Worm (Caenorhabditis elegans) whole organism, late embryonic: ENCODE data around the gene srg-22.

Experiments
- C08G9.2 ChIP-seq: sonication (generic microtip); optimal IDR thresholded peaks from 2 replicates; lab custom pipeline; 2016; ENCODE audit warnings: mild to moderate bottlenecking, missing genetic modification characterization, moderate library complexity, missing compliant biosample characterization
- ama-1 ChIP-seq: fragments of 150-350 bp; optimal IDR thresholded peaks from 2 replicates; lab custom pipeline; 2014
- dve-1 ChIP-seq: sonication (generic microtip); optimal IDR thresholded peaks from 2 replicates; lab custom pipeline; 2017; ENCODE audit warnings: antibody characterized with exemption, mild to moderate bottlenecking, missing genetic modification characterization, missing compliant biosample characterization
- elt-2 ChIP-seq: sonication (generic microtip); optimal IDR thresholded peaks from 2 replicates; lab custom pipeline; 2016; ENCODE audit warnings: missing genetic modification reagents, missing genetic modification characterization, missing compliant biosample characterization
- ets-4 ChIP-seq: sonication (generic microtip); optimal IDR thresholded peaks from 2 replicates; lab custom pipeline; 2016; ENCODE audit warnings: missing genetic modification characterization, missing compliant biosample characterization
- gmeb-2 ChIP-seq: sonication (generic microtip); optimal IDR thresholded peaks from 2 replicates; lab custom pipeline; 2016; ENCODE audit warnings: missing genetic modification characterization, inconsistent platforms, missing compliant biosample characterization
- madf-2 ChIP-seq: sonication (generic microtip); optimal IDR thresholded peaks from 2 replicates; lab custom pipeline; 2017; ENCODE audit warnings: missing genetic modification characterization, missing compliant biosample characterization
- nhr-11 ChIP-seq: fragments of 150-350 bp; optimal IDR thresholded peaks from 2 replicates; lab custom pipeline; 2014; ENCODE audit warnings: missing biosample characterization, missing genetic modification characterization
- pha-4 ChIP-seq: fragments of 150-350 bp; optimal IDR thresholded peaks from 2 replicates; lab custom pipeline; 2018; ENCODE audit warnings: missing biosample characterization, missing genetic modification reagents, missing genetic modification characterization
- pqm-1 ChIP-seq: sonication (generic microtip); optimal IDR thresholded peaks from 2 replicates; lab custom pipeline; 2016; ENCODE audit warnings: missing genetic modification characterization, missing compliant biosample characterization
- sox-2 ChIP-seq: fragments of 200-800 bp; sonication (Bioruptor generic); IDR thresholded peaks from 2 replicates; pipeline ENCODE4 v1.3.6; 2022; ENCODE audit warnings: missing genetic modification reagents, missing genetic modification characterization, missing compliant biosample characterization
- unc-55 ChIP-seq: sonication (generic microtip); optimal IDR thresholded peaks from 2 replicates; lab custom pipeline; 2017; ENCODE audit warnings: missing biosample characterization, missing genetic modification reagents, missing genetic modification characterization
- unc-86 ChIP-seq: sonication (generic microtip); optimal IDR thresholded peaks from 2 replicates; lab custom pipeline; 2016; ENCODE audit warnings: missing genetic modification characterization, missing compliant biosample characterization

- TF ChIP-seq pha-4 (tag; lab: Kevin White, UChicago) (no peak), ama-1 (lab: Kevin White, UChicago) (no peak), nhr-11 (no peak), gmeb-2 (tag; lab: Kevin White, UChicago) (no peak), madf-2 (no peak), C08G9.2 (tag; lab: Kevin White, UChicago) (no peak), sox-2 (no peak), elt-2 (tag; lab: Kevin White, UChicago) (no peak), unc-86 (tag; lab: Kevin White, UChicago) (no peak), ets-4 (tag; lab: Kevin White, UChicago) (no peak), pqm-1 (no peak), unc-55 (GFP tag; lab: Kevin White, UChicago) (no peak), dve-1 (tag; lab: Kevin White, UChicago) (no peak)
Measured at ce11 chrII:3052843-3053242, 40.4 kb downstream of the srg-22 start.
